Worm (Caenorhabditis elegans) whole organism, mixed stage, embryonic: ENCODE results near the gene fbxb-18.

Source experiments
- nhr-28 ChIP-seq: fragments of 150-350 bp; optimal IDR thresholded peaks from 2 replicates; lab custom pipeline; 2014; ENCODE audit warnings: missing biosample characterization, missing genetic modification characterization
- snpc-4 ChIP-seq: fragments of 150-350 bp; optimal IDR thresholded peaks from 2 replicates; lab custom pipeline; 2014; ENCODE audit warnings: missing biosample characterization, missing genetic modification characterization

DNA sequence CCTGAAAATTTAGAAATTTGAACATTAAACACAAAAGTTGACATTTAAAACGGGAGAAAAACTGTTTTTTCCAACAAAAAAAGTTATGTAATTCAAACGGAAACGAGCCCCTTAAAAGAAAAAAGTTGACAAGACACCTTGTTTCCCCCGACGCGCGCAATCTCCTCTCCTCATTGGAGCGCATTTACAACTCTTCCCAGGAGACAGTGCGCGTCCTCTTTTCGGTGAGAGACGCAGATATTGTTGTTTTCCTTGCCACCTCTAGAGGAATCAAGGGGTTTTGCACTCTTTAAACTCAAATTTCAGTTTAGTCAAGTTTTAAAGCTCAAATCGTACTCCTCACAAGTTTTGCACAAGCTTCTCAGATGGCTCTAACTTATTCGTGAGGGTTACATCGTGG is 7.1 kb upstream of the fbxb-18 start, which contains the start of gene F58E1.13:
- TF ChIP-seq snpc-4 (tag; lab: Kevin White, UChicago) (no peak), nhr-28 (no peak)
